Fruit fly (Drosophila melanogaster): Measurements from ENCODE around the gene Cpr64Ac.

Cpr64Ac gene

DNA sequence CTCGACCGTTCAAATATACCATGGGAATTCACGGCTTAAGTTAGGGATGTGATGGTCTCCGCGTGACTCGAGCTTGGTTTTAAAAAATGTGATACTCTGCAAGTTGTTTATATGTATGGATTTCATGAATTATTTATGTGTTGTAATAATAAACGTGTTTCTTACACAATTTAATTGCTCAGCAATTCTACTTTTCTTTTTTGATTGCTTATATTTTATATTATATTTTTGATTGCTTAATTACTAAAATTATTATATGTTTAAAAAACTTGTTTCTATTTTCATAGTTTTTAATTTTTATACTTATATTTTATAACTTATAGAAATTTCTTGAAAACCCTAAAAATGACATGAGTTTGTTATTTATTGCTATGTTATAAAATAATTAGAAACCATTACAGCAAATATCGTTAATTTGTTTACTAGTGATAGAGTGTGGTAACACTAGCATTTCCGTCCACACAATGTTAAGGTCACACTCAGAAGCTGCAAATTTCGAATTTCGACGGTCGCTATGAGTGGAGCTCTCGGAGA, 41.7 kb upstream of the Cpr64Ac start, which contains the start of the genes ago and CG1265 (continued):
- TF ChIP-seq tx (GFP tag; optimal IDR thresholded peaks at IDR 0.05) (no peak), dmrt11E (tag; optimal IDR thresholded peaks at IDR 0.05) (peak; percentile 23), zen2 (GFP tag; IDR thresholded peaks at IDR 0.05; ENCODE audit: partially characterized antibody) (no peak), abd-A (tag; optimal IDR thresholded peaks at IDR 0.05) (no peak), pfk (GFP tag; optimal IDR thresholded peaks at IDR 0.05) (no peak), CG10209 (GFP tag; optimal IDR thresholded peaks at IDR 0.05) (peak; percentile 57), Nf-YC (tag; optimal IDR thresholded peaks at IDR 0.05) (peak; percentile 62), CG4730 (GFP tag; IDR thresholded peaks at IDR 0.05) (no peak), CG11723 (GFP tag; optimal IDR thresholded peaks at IDR 0.05) (no peak), CG4854 (GFP tag; optimal IDR thresholded peaks at IDR 0.05) (no peak), twi (tag; optimal IDR thresholded peaks at IDR 0.05) (peak; percentile 11), dmrt99B (tag; optimal IDR thresholded peaks at IDR 0.05) (no peak), Ravus (GFP tag; IDR thresholded peaks at IDR 0.05) (no peak), Aef1 (GFP tag; IDR thresholded peaks at IDR 0.05) (no peak), exex (tag; optimal IDR thresholded peaks at IDR 0.05) (no peak), esg (GFP tag; conservative IDR thresholded peaks at IDR 0.05) (0 out of 2 replicates have a peak, but pooled peaks have one; percentile 7), TFAM (GFP tag; optimal IDR thresholded peaks at IDR 0.05) (no peak), CG8388 (GFP tag; optimal IDR thresholded peaks at IDR 0.05) (peak; percentile 24), Myb (GFP tag; optimal IDR thresholded peaks at IDR 0.05) (no peak), hkb (optimal IDR thresholded peaks at IDR 0.05) (no peak), hkb (GFP tag; IDR thresholded peaks at IDR 0.05) (no peak), Xrp1 (GFP tag; IDR thresholded peaks at IDR 0.05) (no peak), h (optimal IDR thresholded peaks at IDR 0.05) (no peak), toy (GFP tag; IDR thresholded peaks at IDR 0.05) (no peak), Dfd (GFP tag; optimal IDR thresholded peaks at IDR 0.05) (no peak), CG1233 (GFP tag; optimal IDR thresholded peaks at IDR 0.05) (no peak), sqz (GFP tag; optimal IDR thresholded peaks at IDR 0.05) (peak; percentile 53), crol (GFP tag; IDR thresholded peaks at IDR 0.05) (no peak), sob (GFP tag; IDR thresholded peaks at IDR 0.05) (peak; percentile 15; the same call in 1 of the 2 replicates), CG15514 (GFP tag; optimal IDR thresholded peaks at IDR 0.05) (no peak), HLH3B (GFP tag; IDR thresholded peaks at IDR 0.05) (no peak; the same call in 1 of the 2 replicates), CG1529 (GFP tag; optimal IDR thresholded peaks at IDR 0.05) (no peak), grn (GFP tag; optimal IDR thresholded peaks at IDR 0.05) (no peak), sisA (GFP tag; IDR thresholded peaks at IDR 0.05) (peak; percentile 42), E2f1 (GFP tag; IDR thresholded peaks at IDR 0.05) (peak; percentile 31; the same call in 1 of the 2 replicates), caup (GFP tag; optimal IDR thresholded peaks at IDR 0.05; ENCODE audit: severe bottlenecking) (peak; percentile 10), CG31441 (GFP tag; IDR thresholded peaks at IDR 0.05) (peak; percentile 69), CG3838 (GFP tag; optimal IDR thresholded peaks at IDR 0.05) (no peak), CG30431 (GFP tag; optimal IDR thresholded peaks at IDR 0.05) (no peak), CG2120 (GFP tag; optimal IDR thresholded peaks at IDR 0.05) (peak; percentile 52), dimm (GFP tag; IDR thresholded peaks at IDR 0.05) (no peak), Pdp1 (GFP tag; optimal IDR thresholded peaks at IDR 0.05) (no peak), Blimp-1 (GFP tag; optimal IDR thresholded peaks at IDR 0.05) (no peak), CG2129 (GFP tag; IDR thresholded peaks at IDR 0.05; ENCODE audit: partially characterized antibody) (0 out of 2 replicates have a peak, but pooled peaks have one; percentile 11), crc (GFP tag; optimal IDR thresholded peaks at IDR 0.05) (no peak), Fer1 (GFP tag; optimal IDR thresholded peaks at IDR 0.05) (peak; percentile 28), Opbp (GFP tag; IDR thresholded peaks at IDR 0.05; ENCODE audit: partially characterized antibody) (peak; percentile 43; the same call in 1 of the 3 replicates), CG6254 (GFP tag; optimal IDR thresholded peaks at IDR 0.05) (no peak), vnd (GFP tag; IDR thresholded peaks at IDR 0.05; ENCODE audit: partially characterized antibody) (no peak; the same call in 2 of the 3 replicates), CG14050 (GFP tag; IDR thresholded peaks at IDR 0.05) (no peak), fu2 (GFP tag; optimal IDR thresholded peaks at IDR 0.05) (no peak)

Data from whole organism, embryonic.